Worm (Caenorhabditis elegans): ENCODE data around the gene lgc-25.

lgc-25 gene

ce11 chrX:14134883-14135282 lies 26.7 kb downstream of the lgc-25 start:
- TF ChIP-seq mdt-29 (GFP tag; IDR thresholded peaks at IDR 0.05) (0 out of 2 replicates have a peak, but pooled peaks have one; percentile 46), hmg-1.1 (GFP tag; IDR thresholded peaks at IDR 0.05) (peak; percentile 52; the same call in 1 of the 2 replicates), daf-16 (GFP tag; optimal IDR thresholded peaks at IDR 0.05) (peak in 1 of 2 experiments; percentile 29), daf-16 (tag; optimal IDR thresholded peaks at IDR 0.05) (peak; percentile 51), ceh-44 (GFP tag; IDR thresholded peaks at IDR 0.05) (no peak; the same call in 1 of the 2 replicates), hif-1 (tag; optimal IDR thresholded peaks at IDR 0.05) (no peak), mes-2 (tag; optimal IDR thresholded peaks at IDR 0.05; ENCODE audit: poor library complexity, severe bottlenecking) (peak; percentile 54), nhr-41 (GFP tag; IDR thresholded peaks at IDR 0.05) (no peak), snpc-4 (tag; optimal IDR thresholded peaks at IDR 0.05) (no peak), lim-7 (GFP tag; IDR thresholded peaks at IDR 0.05) (peak; percentile 81), R02D3.7 (tag; optimal IDR thresholded peaks at IDR 0.05) (no peak), nhr-77 (tag; optimal IDR thresholded peaks at IDR 0.05) (no peak), php-3 (GFP tag; IDR thresholded peaks at IDR 0.05) (no peak), mxl-3 (GFP tag; optimal IDR thresholded peaks at IDR 0.05) (no peak), aly-2 (tag; optimal IDR thresholded peaks at IDR 0.05) (no peak), ces-1 (GFP tag; optimal IDR thresholded peaks at IDR 0.05) (no peak), aha-1 (tag) (peak; percentile 9), daf-19 (GFP tag; conservative IDR thresholded peaks at IDR 0.05) (peak; percentile 74), lin-1 (GFP tag; IDR thresholded peaks at IDR 0.05) (peak; percentile 74; the same call in 1 of the 2 replicates), nhr-48 (tag; optimal IDR thresholded peaks at IDR 0.05) (no peak), ceh-62 (tag; optimal IDR thresholded peaks at IDR 0.05) (no peak), ztf-7 (tag; optimal IDR thresholded peaks at IDR 0.05) (no peak), ceh-32 (tag; optimal IDR thresholded peaks at IDR 0.05; ENCODE audit: poor library complexity) (no peak), unc-39 (tag; optimal IDR thresholded peaks at IDR 0.05) (no peak), hlh-11 (tag; optimal IDR thresholded peaks at IDR 0.05) (no peak), zip-2 (tag; optimal IDR thresholded peaks at IDR 0.05) (no peak), zip-11 (GFP tag; IDR thresholded peaks at IDR 0.05) (no peak), dmd-9 (GFP tag; IDR thresholded peaks at IDR 0.05) (no peak), tra-1 (GFP tag; IDR thresholded peaks at IDR 0.05) (peak; percentile 42; the same call in 1 of the 2 replicates), spr-3 (GFP tag; optimal IDR thresholded peaks at IDR 0.05) (no peak), daf-8 (GFP tag; IDR thresholded peaks at IDR 0.05) (no peak), rbr-2 (tag; optimal IDR thresholded peaks at IDR 0.05) (no peak), arid-1 (GFP tag; conservative IDR thresholded peaks at IDR 0.05) (0 out of 2 replicates have a peak, but pooled peaks have one; percentile 31), nhr-76 (tag; optimal IDR thresholded peaks at IDR 0.05) (no peak), T26A8.4 (GFP tag; IDR thresholded peaks at IDR 0.05) (peak; percentile 47; the same call in 1 of the 2 replicates), madf-9 (GFP tag; conservative IDR thresholded peaks at IDR 0.05) (no peak), egl-43 (GFP tag; IDR thresholded peaks at IDR 0.05) (peak; percentile 71; the same call in 1 of the 2 replicates), spr-1 (tag; optimal IDR thresholded peaks at IDR 0.05) (no peak), nhr-237 (tag; optimal IDR thresholded peaks at IDR 0.05) (no peak), T20F7.1 (GFP tag; optimal IDR thresholded peaks at IDR 0.05) (no peak), lin-29 (GFP tag; IDR thresholded peaks at IDR 0.05) (no peak), gei-8 (GFP tag; optimal IDR thresholded peaks at IDR 0.05) (no peak), ama-1 (optimal IDR thresholded peaks at IDR 0.05) (no peak), lin-13 (GFP tag; optimal IDR thresholded peaks at IDR 0.05) (no peak), dmd-8 (GFP tag; IDR thresholded peaks at IDR 0.05) (peak; percentile 65; the same call in 1 of the 2 replicates), nhr-111 (GFP tag; optimal IDR thresholded peaks at IDR 0.05) (no peak), pha-4 (GFP tag; IDR thresholded peaks at IDR 0.05) (peak; percentile 54; the same call in 1 of the 2 replicates), pha-4 (tag; optimal IDR thresholded peaks at IDR 0.05) (no peak), mep-1 (tag; optimal IDR thresholded peaks at IDR 0.05) (peak; percentile 51), lin-15B (tag; optimal IDR thresholded peaks at IDR 0.05) (no peak), ceh-20 (GFP tag; IDR thresholded peaks at IDR 0.05) (0 out of 2 replicates have a peak, but pooled peaks have one; percentile 27), zag-1 (tag; optimal IDR thresholded peaks at IDR 0.05) (no peak), skn-1 (tag; optimal IDR thresholded peaks at IDR 0.05) (no peak)
